Fruit fly (Drosophila melanogaster): Measurements from ENCODE around the gene Gr22f.

Gene Gr22f

DNA sequence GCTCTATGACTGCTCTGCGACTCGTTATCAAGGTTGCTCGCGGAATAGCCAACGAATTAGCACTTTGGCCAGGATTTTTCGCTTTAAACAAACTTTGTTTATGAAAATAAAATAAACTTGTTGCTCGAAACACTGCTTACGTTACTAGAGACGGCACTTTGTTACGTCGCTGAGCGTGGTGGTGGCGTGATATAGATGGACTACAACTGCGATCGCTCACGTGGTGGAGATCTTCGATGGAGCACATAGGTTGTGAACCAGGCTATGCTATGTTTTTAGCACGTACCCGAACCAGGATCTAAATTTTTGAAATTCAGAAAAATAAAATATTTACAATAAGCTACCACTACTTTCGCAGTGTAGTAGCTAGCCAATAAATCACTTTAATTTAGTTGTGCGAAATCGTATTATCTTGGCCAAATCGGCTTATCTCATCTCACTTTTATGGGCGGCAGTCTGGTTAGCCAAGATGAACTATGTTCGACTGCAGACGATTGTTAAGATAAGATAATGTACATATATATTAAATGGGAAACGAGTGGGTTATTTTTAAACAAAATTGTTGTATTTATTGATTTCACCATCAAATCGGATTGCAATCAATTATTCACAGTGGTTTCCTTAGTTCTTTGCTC, 40.4 kb downstream of the Gr22f start, which contains the start of gene frtz (continued):
- TF ChIP-seq gem (tag; optimal IDR thresholded peaks at IDR 0.05) (no peak), CG17361 (GFP tag; IDR thresholded peaks at IDR 0.05) (no peak), CG18599 (GFP tag; optimal IDR thresholded peaks at IDR 0.05) (no peak), CG12236 (GFP tag; optimal IDR thresholded peaks at IDR 0.05) (no peak), CTCF (GFP tag; optimal IDR thresholded peaks at IDR 0.05) (peak; percentile 65), CG34422 (GFP tag; IDR thresholded peaks at IDR 0.05) (no peak; the same call in 2 of the 3 replicates), vvl (GFP tag; IDR thresholded peaks at IDR 0.05) (no peak), CG14050 (GFP tag; IDR thresholded peaks at IDR 0.05) (no peak), CG5180 (GFP tag; optimal IDR thresholded peaks at IDR 0.05) (no peak), CrebB (tag; optimal IDR thresholded peaks at IDR 0.05) (no peak), ac (GFP tag; optimal IDR thresholded peaks at IDR 0.05) (no peak), Fer3 (tag; optimal IDR thresholded peaks at IDR 0.05) (no peak), slbo (GFP tag; IDR thresholded peaks at IDR 0.05) (peak; percentile 43; the same call in 1 of the 2 replicates), Kr (GFP tag; optimal IDR thresholded peaks at IDR 0.05) (no peak), CG1603 (tag; optimal IDR thresholded peaks at IDR 0.05) (no peak), Dll (GFP tag; IDR thresholded peaks at IDR 0.05; ENCODE audit: partially characterized antibody) (peak; percentile 80), CG33557 (GFP tag; optimal IDR thresholded peaks at IDR 0.05) (no peak), Blimp-1 (GFP tag; optimal IDR thresholded peaks at IDR 0.05) (no peak), abd-A (tag; optimal IDR thresholded peaks at IDR 0.05) (no peak), CG8388 (GFP tag; optimal IDR thresholded peaks at IDR 0.05) (no peak), da (GFP tag; optimal IDR thresholded peaks at IDR 0.05) (no peak), hb (GFP tag; IDR thresholded peaks at IDR 0.05; ENCODE audit: partially characterized antibody) (peak; percentile 66), Doc2 (GFP tag; IDR thresholded peaks at IDR 0.05) (no peak), CG4820 (GFP tag; optimal IDR thresholded peaks at IDR 0.05) (no peak), HmgZ (tag; optimal IDR thresholded peaks at IDR 0.05) (peak; percentile 60), CkIIα-i1 (GFP tag; IDR thresholded peaks at IDR 0.05) (no peak), CG7271 (tag; optimal IDR thresholded peaks at IDR 0.05) (no peak), CG17385 (GFP tag; optimal IDR thresholded peaks at IDR 0.05) (no peak), slou (GFP tag; optimal IDR thresholded peaks at IDR 0.05) (no peak), CG1602 (GFP tag; optimal IDR thresholded peaks at IDR 0.05) (no peak), CG4617 (GFP tag; optimal IDR thresholded peaks at IDR 0.05; ENCODE audit: borderline replicate concordance) (peak; percentile 53), chn (GFP tag; optimal IDR thresholded peaks at IDR 0.05) (no peak), CG6654 (GFP tag; optimal IDR thresholded peaks at IDR 0.05) (no peak), C15 (GFP tag; IDR thresholded peaks at IDR 0.05) (no peak), ro (GFP tag; IDR thresholded peaks at IDR 0.05) (no peak), CG9727 (GFP tag; optimal IDR thresholded peaks at IDR 0.05) (no peak), sob (GFP tag; IDR thresholded peaks at IDR 0.05) (peak; percentile 49; the same call in 1 of the 2 replicates), CG1832 (GFP tag; optimal IDR thresholded peaks at IDR 0.05) (no peak), CG12659 (GFP tag; optimal IDR thresholded peaks at IDR 0.05) (peak; percentile 43), Meics (GFP tag; optimal IDR thresholded peaks at IDR 0.05) (no peak), H15 (GFP tag; IDR thresholded peaks at IDR 0.05) (no peak), Ets97D (GFP tag; optimal IDR thresholded peaks at IDR 0.05) (peak; percentile 46), tll (GFP tag; optimal IDR thresholded peaks at IDR 0.05) (no peak), sr (GFP tag; IDR thresholded peaks at IDR 0.05) (no peak), HLH3B (GFP tag; IDR thresholded peaks at IDR 0.05) (no peak), CG7839 (tag; optimal IDR thresholded peaks at IDR 0.05) (no peak), cad (GFP tag; optimal IDR thresholded peaks at IDR 0.05) (no peak), Rx (GFP tag; IDR thresholded peaks at IDR 0.05) (no peak), nom (GFP tag; optimal IDR thresholded peaks at IDR 0.05) (no peak), Xrp1 (GFP tag; IDR thresholded peaks at IDR 0.05) (0 out of 2 replicates have a peak, but pooled peaks have one; percentile 24)
